Worm (Caenorhabditis elegans) whole organism, L2 larva: Measurements from ENCODE around the gene T04G9.7.

Experiments used
- F13H6.1 ChIP-seq: sonication (generic microtip); optimal IDR thresholded peaks from 2 replicates; lab custom pipeline; 2016; ENCODE audit warnings: missing genetic modification characterization, missing compliant biosample characterization
- R02D3.7 ChIP-seq: fragments of 150-350 bp; optimal IDR thresholded peaks from 2 replicates; lab custom pipeline; 2014; ENCODE audit warnings: missing biosample characterization, missing genetic modification characterization
- ZK546.5 ChIP-seq: sonication (generic microtip); optimal IDR thresholded peaks from 2 replicates; lab custom pipeline; 2017; ENCODE audit warnings: missing biosample characterization, missing genetic modification characterization
- ama-1 ChIP-seq: fragments of 150-350 bp; optimal IDR thresholded peaks from 2 replicates; lab custom pipeline; 2018; ENCODE audit warnings: inconsistent platforms
- blmp-1 ChIP-seq: sonication (generic microtip); optimal IDR thresholded peaks from 2 replicates; lab custom pipeline; 2017; ENCODE audit warnings: missing genetic modification characterization, mild to moderate bottlenecking, missing compliant biosample characterization, antibody characterized with exemption, moderate library complexity; ENCODE audit not compliant: insufficient read depth
- lsy-2 ChIP-seq, 2 experiments: fragments of 150-350 bp in 1 of 2; sonication (generic microtip) in 1 of 2; optimal IDR thresholded peaks; 2 replicates each; lab custom pipeline; 2014 to 2017; ENCODE audit warnings: missing biosample characterization in 2 of 2, missing genetic modification characterization in 2 of 2
- nhr-23 ChIP-seq: fragments of 150-350 bp; optimal IDR thresholded peaks from 2 replicates; lab custom pipeline; 2014; ENCODE audit warnings: missing biosample characterization, missing genetic modification reagents, missing genetic modification characterization
- nhr-237 ChIP-seq: fragments of 150-350 bp; optimal IDR thresholded peaks from 2 replicates; lab custom pipeline; 2014; ENCODE audit warnings: missing biosample characterization, missing genetic modification characterization
- nhr-6 ChIP-seq: fragments of 150-350 bp; optimal IDR thresholded peaks from 2 replicates; lab custom pipeline; 2014; ENCODE audit warnings: missing biosample characterization, missing genetic modification characterization
- nhr-77 ChIP-seq: fragments of 150-350 bp; optimal IDR thresholded peaks from 2 replicates; lab custom pipeline; 2014; ENCODE audit warnings: missing biosample characterization, missing genetic modification characterization
- snpc-4 ChIP-seq: fragments of 150-350 bp; optimal IDR thresholded peaks from 2 replicates; lab custom pipeline; 2014; ENCODE audit warnings: missing biosample characterization, missing genetic modification characterization
- unc-62 ChIP-seq: fragments of 150-350 bp; optimal IDR thresholded peaks from 2 replicates; lab custom pipeline; 2014; ENCODE audit warnings: missing biosample characterization, missing genetic modification reagents, missing genetic modification characterization
- ztf-1 ChIP-seq: fragments of 200-800 bp; sonication (Bioruptor generic); conservative IDR thresholded peaks from 2 replicates; pipeline ENCODE4 v1.3.6; 2022; ENCODE audit warnings: missing genetic modification characterization, missing compliant biosample characterization
- ztf-4 ChIP-seq: fragments of 150-350 bp; optimal IDR thresholded peaks from 2 replicates; lab custom pipeline; 2014; ENCODE audit warnings: missing biosample characterization, missing genetic modification characterization

DNA sequence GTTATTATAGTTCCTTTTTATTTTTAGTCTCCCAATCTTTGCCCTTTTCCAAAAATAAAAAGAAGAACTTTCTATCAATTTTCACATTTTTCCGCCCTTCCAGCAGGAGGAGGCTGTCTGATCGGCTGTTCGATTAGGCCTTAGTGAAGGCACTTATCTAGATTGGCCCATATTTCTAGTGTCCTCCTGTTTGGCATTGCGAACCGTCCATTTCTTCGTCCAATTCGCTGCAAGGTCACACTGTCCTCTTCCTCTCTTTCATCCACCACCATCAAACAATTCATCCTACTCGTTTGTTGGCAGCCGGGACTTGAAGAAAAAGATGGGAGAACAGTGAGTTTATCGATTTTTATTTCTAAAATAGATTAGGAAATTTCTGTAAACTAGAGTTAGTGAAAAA, 1.5 kb downstream of the T04G9.7 start, which contains the start of gene T04G9.4:
- TF ChIP-seq nhr-6 (tag; lab: Kevin White, UChicago) (no peak), R02D3.7 (tag; lab: Kevin White, UChicago) (no peak), snpc-4 (tag; lab: Kevin White, UChicago) (no peak), ztf-1 (GFP tag; lab: Robert Waterston, UW) (no peak), ztf-4 (tag; lab: Kevin White, UChicago) (no peak), lsy-2 (tag; optimal IDR thresholded peaks at IDR 0.05; lab: Kevin White, UChicago) (no peak), ama-1 (lab: Kevin White, UChicago) (no peak), ZK546.5 (tag; lab: Kevin White, UChicago) (no peak), nhr-237 (tag; lab: Kevin White, UChicago) (no peak), unc-62 (GFP tag; lab: Kevin White, UChicago) (no peak), blmp-1 (tag; lab: Kevin White, UChicago) (no peak), F13H6.1 (no peak), nhr-23 (no peak), nhr-77 (tag; lab: Kevin White, UChicago) (no peak)
